Worm (Caenorhabditis elegans) whole organism, L2 larva: ENCODE data around the gene hum-2.

Experiments used
- R02D3.7 ChIP-seq: fragments of 150-350 bp; optimal IDR thresholded peaks from 2 replicates; lab custom pipeline; 2014; ENCODE audit warnings: missing biosample characterization, missing genetic modification characterization
- egl-27 ChIP-seq: sonication (generic microtip); optimal IDR thresholded peaks from 3 replicates; lab custom pipeline; 2017; ENCODE audit warnings: missing biosample characterization, missing genetic modification reagents, missing genetic modification characterization
- elt-1 ChIP-seq: fragments of 150-350 bp; optimal IDR thresholded peaks from 2 replicates; lab custom pipeline; 2014; ENCODE audit warnings: missing biosample characterization, missing genetic modification characterization
- fos-1 ChIP-seq: fragments of 150-350 bp; optimal IDR thresholded peaks from 2 replicates; lab custom pipeline; 2014; ENCODE audit warnings: missing biosample characterization, missing genetic modification characterization
- lsy-2 ChIP-seq, 2 experiments: fragments of 150-350 bp in 1 of 2; sonication (generic microtip) in 1 of 2; optimal IDR thresholded peaks; 2 replicates each; lab custom pipeline; 2014 to 2017; ENCODE audit warnings: missing biosample characterization in 2 of 2, missing genetic modification characterization in 2 of 2
- nhr-11 ChIP-seq: fragments of 150-350 bp; optimal IDR thresholded peaks from 2 replicates; lab custom pipeline; 2014; ENCODE audit warnings: missing biosample characterization, missing genetic modification characterization
- nhr-25 ChIP-seq: fragments of 150-350 bp; sonication (generic microtip); optimal IDR thresholded peaks from 3 replicates; lab custom pipeline; 2014; ENCODE audit warnings: missing biosample characterization, missing genetic modification characterization
- snpc-4 ChIP-seq: fragments of 150-350 bp; optimal IDR thresholded peaks from 2 replicates; lab custom pipeline; 2014; ENCODE audit warnings: missing biosample characterization, missing genetic modification characterization

- TF ChIP-seq R02D3.7 (tag; lab: Kevin White, UChicago) (no peak), lsy-2 (tag; optimal IDR thresholded peaks at IDR 0.05; lab: Kevin White, UChicago) (no peak), nhr-25 (tag; lab: Kevin White, UChicago) (peak; percentile 21), nhr-11 (tag; lab: Kevin White, UChicago) (no peak), elt-1 (tag; lab: Kevin White, UChicago) (no peak), fos-1 (no peak), snpc-4 (tag; lab: Kevin White, UChicago) (no peak), egl-27 (no peak)
These were observed 47.5 kb upstream of the hum-2 start for ce11 chrV:9338452-9338851.
